Fruit fly (Drosophila melanogaster): ENCODE results near the gene CG7264.

DNA sequence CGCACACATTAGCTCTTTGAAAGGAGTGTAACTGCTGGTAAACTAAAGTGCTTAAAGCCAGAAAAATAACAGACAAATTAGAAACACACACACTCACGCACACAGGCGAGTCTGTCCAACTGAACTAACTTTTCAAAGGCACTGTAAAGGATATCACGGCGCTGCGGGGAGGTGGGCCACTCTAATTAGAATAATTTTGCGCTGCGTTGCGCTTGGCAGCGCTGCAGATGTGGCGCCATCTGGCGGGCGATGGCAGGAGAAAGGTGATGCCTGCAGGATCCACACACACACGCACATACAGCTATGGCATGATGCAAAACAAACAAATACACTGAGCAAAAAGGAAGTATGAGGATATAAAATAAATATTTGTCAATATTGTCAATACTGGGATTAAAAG lies 47.2 kb downstream of the CG7264 start:
- TF ChIP-seq CG34406 (GFP tag; optimal IDR thresholded peaks at IDR 0.05), result no peak
- TF ChIP-seq Lpt (GFP tag; optimal IDR thresholded peaks at IDR 0.05), result no peak
- TF ChIP-seq CG7368 (GFP tag; optimal IDR thresholded peaks at IDR 0.05), result no peak
- TF ChIP-seq CG6854 (GFP tag; optimal IDR thresholded peaks at IDR 0.05), result no peak
- TF ChIP-seq Gug (GFP tag; IDR thresholded peaks at IDR 0.05), result no peak
- no peak for TF ChIP-seq CG10631 (GFP tag; optimal IDR thresholded peaks at IDR 0.05)
- no peak for TF ChIP-seq lz (GFP tag; optimal IDR thresholded peaks at IDR 0.05)
- TF ChIP-seq CG11902 (GFP tag; optimal IDR thresholded peaks at IDR 0.05), result no peak
- no peak for TF ChIP-seq svp (GFP tag)

Measured in whole organism, prepupa.